Fruit fly (Drosophila melanogaster) whole organism, embryonic: ENCODE data around the gene CG6766.

Source experiments
- Adf1 ChIP-seq: fragments of 200-800 bp; sonication (Bioruptor generic); IDR thresholded peaks from 2 replicates; pipeline ENCODE4 v1.3.6; 2022; ENCODE audit warnings: missing biosample characterization, missing genetic modification characterization
- Atf3 ChIP-seq: fragments of 200-800 bp; sonication (Bioruptor generic); optimal IDR thresholded peaks from 3 replicates; lab custom pipeline; 2016; ENCODE audit warnings: missing biosample characterization, missing genetic modification characterization
- Atf6 ChIP-seq: fragments of 200-800 bp; sonication (Bioruptor generic); IDR thresholded peaks from 2 replicates; pipeline ENCODE4 v1.3.6; 2022; ENCODE audit warnings: missing biosample characterization, missing genetic modification characterization
- CG10979 ChIP-seq: fragments of 200-800 bp; sonication (Bioruptor generic); optimal IDR thresholded peaks from 2 replicates; lab custom pipeline; 2018; ENCODE audit warnings: missing biosample characterization, mild to moderate bottlenecking, missing genetic modification characterization, moderate library complexity
- CG12155 ChIP-seq: fragments of 200-800 bp; sonication (Bioruptor generic); optimal IDR thresholded peaks from 3 replicates; lab custom pipeline; 2016; ENCODE audit warnings: missing biosample characterization, missing genetic modification characterization
- CG15601 ChIP-seq: fragments of 200-800 bp; sonication (Bioruptor generic); optimal IDR thresholded peaks from 3 replicates; lab custom pipeline; 2019; ENCODE audit warnings: missing biosample characterization, mild to moderate bottlenecking, missing genetic modification characterization, moderate library complexity
- CG17568 ChIP-seq: fragments of 200-800 bp; sonication (Bioruptor generic); optimal IDR thresholded peaks from 2 replicates; lab custom pipeline; 2018; ENCODE audit warnings: missing biosample characterization, mild to moderate bottlenecking, missing genetic modification characterization, moderate library complexity
- CG17612 ChIP-seq: fragments of 200-800 bp; sonication (Bioruptor generic); IDR thresholded peaks from 2 replicates; pipeline ENCODE4 v1.3.6; 2022; ENCODE audit warnings: missing biosample characterization, missing genetic modification characterization
- CG18011 ChIP-seq: fragments of 200-800 bp; sonication (Bioruptor generic); optimal IDR thresholded peaks from 2 replicates; lab custom pipeline; 2017; ENCODE audit warnings: missing biosample characterization, missing genetic modification characterization, mild to moderate bottlenecking, moderate library complexity, missing genotype
- CG2120 ChIP-seq: fragments of 200-800 bp; sonication (Bioruptor generic); optimal IDR thresholded peaks from 3 replicates; lab custom pipeline; 2016; ENCODE audit warnings: missing biosample characterization, missing genetic modification characterization
- CG4707 ChIP-seq: fragments of 200-800 bp; sonication (Bioruptor generic); optimal IDR thresholded peaks from 2 replicates; lab custom pipeline; 2018; ENCODE audit warnings: missing biosample characterization, mild to moderate bottlenecking, missing genetic modification characterization, moderate library complexity
- CG6689 ChIP-seq: fragments of 200-800 bp; sonication (Bioruptor generic); IDR thresholded peaks from 2 replicates; pipeline ENCODE4 v1.3.6; 2022; ENCODE audit warnings: missing biosample characterization, missing genetic modification characterization
- CG6791 ChIP-seq: fragments of 200-800 bp; sonication (Bioruptor generic); IDR thresholded peaks from 3 replicates; pipeline ENCODE4 v1.3.6; 2022; ENCODE audit warnings: missing biosample characterization, missing genetic modification characterization; ENCODE audit not compliant: partially characterized antibody
- CG6813 ChIP-seq: fragments of 200-800 bp; sonication (Bioruptor generic); optimal IDR thresholded peaks from 2 replicates; lab custom pipeline; 2017; ENCODE audit warnings: missing biosample characterization, missing genetic modification characterization, mild to moderate bottlenecking, moderate library complexity, missing genetic modification reagents
- CG9797 ChIP-seq: fragments of 200-800 bp; sonication (Bioruptor generic); optimal IDR thresholded peaks from 3 replicates; lab custom pipeline; 2018; ENCODE audit warnings: missing biosample characterization, mild to moderate bottlenecking, missing genetic modification characterization
- CrebB ChIP-seq: fragments of 200-800 bp; sonication (Bioruptor generic); optimal IDR thresholded peaks from 3 replicates; lab custom pipeline; 2018; ENCODE audit warnings: missing biosample characterization, mild to moderate bottlenecking, missing genetic modification characterization
- Dfd ChIP-seq, 2 experiments: fragments of >200 bp; optimal IDR thresholded peaks; 2 replicates each; lab custom pipeline; 2017; ENCODE audit warnings: missing biosample characterization in 2 of 2, missing genetic modification characterization in 2 of 2
- Dll ChIP-seq: fragments of 200-800 bp; sonication (Bioruptor generic); IDR thresholded peaks from 4 replicates; pipeline ENCODE4 v1.3.6; 2022; ENCODE audit warnings: missing biosample characterization, missing genetic modification characterization; ENCODE audit not compliant: partially characterized antibody
- HmgD ChIP-seq: fragments of 200-800 bp; sonication (Bioruptor generic); optimal IDR thresholded peaks from 3 replicates; lab custom pipeline; 2016; ENCODE audit warnings: missing biosample characterization, missing genetic modification characterization
- Hr3 ChIP-seq: fragments of 200-800 bp; sonication (Bioruptor generic); optimal IDR thresholded peaks from 3 replicates; lab custom pipeline; 2016; ENCODE audit warnings: missing biosample characterization, missing genetic modification characterization
- MTF-1 ChIP-seq: fragments of 200-800 bp; sonication (Bioruptor generic); optimal IDR thresholded peaks from 2 replicates; lab custom pipeline; 2018; ENCODE audit warnings: missing biosample characterization, mild to moderate bottlenecking, missing genetic modification characterization, borderline replicate concordance
- Max ChIP-seq: fragments of 200-800 bp; sonication (Bioruptor generic); optimal IDR thresholded peaks from 2 replicates; lab custom pipeline; 2016; ENCODE audit warnings: missing biosample characterization, mild to moderate bottlenecking, missing genetic modification characterization
- Meics ChIP-seq: fragments of 200-800 bp; sonication (Bioruptor generic); optimal IDR thresholded peaks from 2 replicates; lab custom pipeline; 2017; ENCODE audit warnings: missing biosample characterization, mild to moderate bottlenecking, missing genetic modification characterization
- NC2α ChIP-seq: fragments of 200-800 bp; sonication (Bioruptor generic); optimal IDR thresholded peaks from 2 replicates; lab custom pipeline; 2016; ENCODE audit warnings: missing biosample characterization, missing genetic modification characterization
- Oaz ChIP-seq: fragments of 200-800 bp; sonication (Bioruptor generic); IDR thresholded peaks from 2 replicates; pipeline ENCODE4 v1.3.6; 2022; ENCODE audit warnings: missing biosample characterization, missing genetic modification characterization
- Poxn ChIP-seq: fragments of 200-800 bp; sonication (Bioruptor generic); IDR thresholded peaks from 2 replicates; pipeline ENCODE4 v1.3.6; 2022; ENCODE audit warnings: missing biosample characterization, missing genetic modification characterization
- Ravus ChIP-seq: fragments of 200-800 bp; sonication (Bioruptor generic); IDR thresholded peaks from 2 replicates; pipeline ENCODE4 v1.3.6; 2022; ENCODE audit warnings: missing biosample characterization, missing genetic modification characterization
- Rx ChIP-seq: fragments of 200-800 bp; sonication (Bioruptor generic); IDR thresholded peaks from 2 replicates; pipeline ENCODE4 v1.3.6; 2022; ENCODE audit warnings: missing biosample characterization, missing genetic modification characterization
- Trl ChIP-seq, 3 experiments: fragments of >200 bp in 2 of 3; fragments of 200-800 bp in 1 of 3; sonication (Bioruptor generic) in 1 of 3; optimal IDR thresholded peaks; 2 replicates in 1 of 3; 3 replicates in 2 of 3; lab custom pipeline; 2016 to 2017; ENCODE audit warnings: missing biosample characterization in 1 of 3, missing genetic modification characterization in 1 of 3
- ab ChIP-seq: fragments of 200-800 bp; sonication (Bioruptor generic); optimal IDR thresholded peaks from 2 replicates; lab custom pipeline; 2016; ENCODE audit warnings: missing biosample characterization, missing genetic modification characterization
- corto ChIP-seq: fragments of 200-800 bp; sonication (Bioruptor generic); optimal IDR thresholded peaks from 2 replicates; lab custom pipeline; 2016; ENCODE audit warnings: missing biosample characterization, mild to moderate bottlenecking, missing genetic modification characterization, moderate library complexity
- dmrt99B ChIP-seq: fragments of 200-800 bp; sonication (Bioruptor generic); optimal IDR thresholded peaks from 2 replicates; lab custom pipeline; 2018; ENCODE audit warnings: missing biosample characterization, mild to moderate bottlenecking, missing genetic modification characterization, moderate library complexity
- ems ChIP-seq: fragments of 200-800 bp; sonication (Bioruptor generic); optimal IDR thresholded peaks from 3 replicates; lab custom pipeline; 2016; ENCODE audit warnings: missing biosample characterization, missing genetic modification characterization
- fd64A ChIP-seq: fragments of 200-800 bp; sonication (Bioruptor generic); optimal IDR thresholded peaks from 3 replicates; lab custom pipeline; 2018; ENCODE audit warnings: missing biosample characterization, mild to moderate bottlenecking, missing genetic modification characterization
- ftz-f1 ChIP-seq: fragments of 200-800 bp; sonication (Bioruptor generic); optimal IDR thresholded peaks from 2 replicates; lab custom pipeline; 2016; ENCODE audit warnings: missing biosample characterization, missing genetic modification characterization
- gfzf ChIP-seq: fragments of 200-800 bp; sonication (Bioruptor generic); optimal IDR thresholded peaks from 2 replicates; lab custom pipeline; 2016; ENCODE audit warnings: missing biosample characterization, mild to moderate bottlenecking, missing genetic modification characterization, moderate library complexity
- gt ChIP-seq: fragments of 200-800 bp; sonication (Bioruptor generic); IDR thresholded peaks from 2 replicates; pipeline ENCODE4 v1.3.6; 2022; ENCODE audit warnings: missing biosample characterization, missing genetic modification characterization
- nerfin-2 ChIP-seq: fragments of 200-800 bp; sonication (Bioruptor generic); IDR thresholded peaks from 2 replicates; pipeline ENCODE4 v1.3.6; 2022; ENCODE audit warnings: missing biosample characterization, missing genetic modification characterization; ENCODE audit not compliant: partially characterized antibody
- onecut ChIP-seq: fragments of 200-800 bp; sonication (Bioruptor generic); IDR thresholded peaks from 2 replicates; pipeline ENCODE4 v1.3.6; 2022; ENCODE audit warnings: missing biosample characterization, missing genetic modification characterization
- otp ChIP-seq: fragments of 200-800 bp; sonication (Bioruptor generic); IDR thresholded peaks from 3 replicates; pipeline ENCODE4, ENCODE4 v1.3.6; 2022; ENCODE audit warnings: missing biosample characterization, missing genetic modification characterization
- p53 ChIP-seq: fragments of 200-800 bp; sonication (Bioruptor generic); optimal IDR thresholded peaks from 2 replicates; lab custom pipeline; 2016; ENCODE audit warnings: missing biosample characterization, missing genetic modification characterization
- pzg ChIP-seq: fragments of 200-800 bp; sonication (Bioruptor generic); optimal IDR thresholded peaks from 3 replicates; lab custom pipeline; 2018; ENCODE audit warnings: missing biosample characterization, mild to moderate bottlenecking, missing genetic modification characterization, moderate library complexity
- schlank ChIP-seq: fragments of 200-800 bp; sonication (Bioruptor generic); optimal IDR thresholded peaks from 2 replicates; lab custom pipeline; 2018; ENCODE audit warnings: missing biosample characterization, mild to moderate bottlenecking, missing genetic modification characterization
- scrt ChIP-seq: fragments of 200-800 bp; sonication (Bioruptor generic); optimal IDR thresholded peaks from 2 replicates; lab custom pipeline; 2018; ENCODE audit warnings: missing biosample characterization, mild to moderate bottlenecking, missing genetic modification characterization, moderate library complexity
- shn ChIP-seq: fragments of 200-800 bp; sonication (Bioruptor generic); optimal IDR thresholded peaks from 3 replicates; lab custom pipeline; 2016; ENCODE audit warnings: missing biosample characterization, missing genetic modification characterization
- slp2 ChIP-seq: fragments of 200-800 bp; sonication (Bioruptor generic); optimal IDR thresholded peaks from 2 replicates; lab custom pipeline; 2016; ENCODE audit warnings: missing biosample characterization, missing genetic modification characterization
- unc-4 ChIP-seq: fragments of 200-800 bp; sonication (Bioruptor generic); IDR thresholded peaks from 2 replicates; pipeline ENCODE4 v1.3.6; 2022; ENCODE audit warnings: missing biosample characterization, missing genetic modification characterization; ENCODE audit not compliant: partially characterized antibody
- wek ChIP-seq: fragments of 200-800 bp; sonication (Bioruptor generic); optimal IDR thresholded peaks from 3 replicates; lab custom pipeline; 2018; ENCODE audit warnings: missing biosample characterization, mild to moderate bottlenecking, missing genetic modification characterization, moderate library complexity
- wor ChIP-seq: fragments of 200-800 bp; sonication (Bioruptor generic); IDR thresholded peaks from 2 replicates; pipeline ENCODE4 v1.3.6; 2022; ENCODE audit warnings: missing biosample characterization, missing genetic modification characterization

CG6766 gene

dm6 chr2L:12004211-12004979 is 36.1 kb downstream of the CG6766 start (continued):
- TF ChIP-seq Dll (GFP tag; lab: Robert Waterston, UW) (no peak), corto (GFP tag; lab: Kevin White, UChicago) (no peak), CG10979 (tag; lab: Kevin White, UChicago) (peak; percentile 24), CrebB (tag; lab: Kevin White, UChicago) (peak; percentile 85), Atf3 (peak; percentile 34), schlank (tag; lab: Kevin White, UChicago) (peak; percentile 66), gfzf (GFP tag; lab: Kevin White, UChicago) (no peak), Oaz (no peak), HmgD (GFP tag; lab: Kevin White, UChicago) (no peak), Adf1 (GFP tag; lab: Robert Waterston, UW) (no peak), gt (GFP tag; lab: Robert Waterston, UW) (no peak), fd64A (GFP tag; lab: Kevin White, UChicago) (peak; percentile 89), dmrt99B (peak; percentile 50), Rx (GFP tag; lab: Robert Waterston, UW) (no peak), CG2120 (peak; percentile 47), CG17612 (GFP tag; lab: Robert Waterston, UW) (no peak), CG6689 (GFP tag; lab: Robert Waterston, UW) (no peak), ftz-f1 (peak; percentile 97), CG17568 (GFP tag; lab: Kevin White, UChicago) (peak; percentile 94), slp2 (GFP tag; lab: Kevin White, UChicago) (peak; percentile 7), wor (GFP tag; lab: Robert Waterston, UW) (no peak), MTF-1 (peak; percentile 75), Atf6 (GFP tag; lab: Robert Waterston, UW) (no peak), pzg (GFP tag; lab: Kevin White, UChicago) (no peak), CG9797 (no peak), scrt (GFP tag; lab: Kevin White, UChicago) (no peak), CG4707 (peak; percentile 88), CG18011 (GFP tag; lab: Kevin White, UChicago) (peak; percentile 20), NC2α (GFP tag; lab: Kevin White, UChicago) (peak; percentile 72), nerfin-2 (GFP tag; lab: Robert Waterston, UW) (no peak), onecut (GFP tag; lab: Robert Waterston, UW) (peak; percentile 44), ems (GFP tag; lab: Kevin White, UChicago) (peak; percentile 19), wek (GFP tag; lab: Kevin White, UChicago) (peak; percentile 88), Max (GFP tag; lab: Kevin White, UChicago) (peak; percentile 24), CG12155 (peak; percentile 23), Ravus (GFP tag; lab: Robert Waterston, UW) (no peak), Hr3 (GFP tag; lab: Kevin White, UChicago) (no peak), CG6791 (GFP tag; lab: Robert Waterston, UW) (no peak), Dfd (GFP tag; optimal IDR thresholded peaks at IDR 0.05; lab: Kevin White, UChicago) (no peak), Meics (peak; percentile 60), Trl (optimal IDR thresholded peaks at IDR 0.05; lab: Kevin White, UChicago) (no peak), Trl (GFP tag; optimal IDR thresholded peaks at IDR 0.05; lab: Kevin White, UChicago) (peak; percentile 79), Poxn (GFP tag; lab: Robert Waterston, UW) (no peak), otp (GFP tag; lab: Robert Waterston, UW) (no peak), CG6813 (GFP tag; lab: Kevin White, UChicago) (peak; percentile 85), shn (GFP tag; lab: Kevin White, UChicago) (no peak), p53 (no peak), ab (no peak), CG15601 (peak; percentile 88), unc-4 (GFP tag; lab: Robert Waterston, UW) (no peak)
